Worm (Caenorhabditis elegans) whole organism, late embryonic: ENCODE data around the gene T06D4.1.
A peak's percentile ranks its signal among the peaks of the same experiment; 100 is the strongest.

Experiments
- C38D4.7 ChIP-seq: fragments of 200-800 bp; sonication (Bioruptor generic); optimal IDR thresholded peaks from 2 replicates; lab custom pipeline; 2018; ENCODE audit warnings: mild to moderate bottlenecking, missing genetic modification characterization, moderate library complexity, missing compliant biosample characterization
- K09A11.1 ChIP-seq: sonication (generic microtip); optimal IDR thresholded peaks from 2 replicates; lab custom pipeline; 2017; ENCODE audit warnings: antibody characterized with exemption, mild to moderate bottlenecking, missing genetic modification characterization, missing compliant biosample characterization; ENCODE audit not compliant: insufficient read depth
- T23F11.4 ChIP-seq: fragments of 200-800 bp; sonication (Bioruptor generic); optimal IDR thresholded peaks from 2 replicates; lab custom pipeline; 2018; ENCODE audit warnings: mild to moderate bottlenecking, missing genetic modification characterization, missing compliant biosample characterization
- Y22D7AL.16 ChIP-seq: sonication (generic microtip); optimal IDR thresholded peaks from 2 replicates; lab custom pipeline; 2016; ENCODE audit warnings: missing genetic modification characterization, missing compliant biosample characterization
- ahr-1 ChIP-seq: sonication (generic microtip); optimal IDR thresholded peaks from 2 replicates; lab custom pipeline; 2016; ENCODE audit warnings: missing genetic modification characterization, missing compliant biosample characterization
- ceh-18 ChIP-seq: sonication (generic microtip); optimal IDR thresholded peaks from 2 replicates; lab custom pipeline; 2016; ENCODE audit warnings: missing genetic modification characterization, missing compliant biosample characterization
- ceh-2 ChIP-seq: sonication (generic microtip); optimal IDR thresholded peaks from 2 replicates; lab custom pipeline; 2016; ENCODE audit warnings: missing genotype, missing genetic modification characterization, missing compliant biosample characterization
- ceh-22 ChIP-seq: sonication (generic microtip); optimal IDR thresholded peaks from 2 replicates; lab custom pipeline; 2017; ENCODE audit warnings: missing biosample characterization, missing genetic modification characterization
- ceh-24 ChIP-seq: sonication (generic microtip); optimal IDR thresholded peaks from 2 replicates; lab custom pipeline; 2016; ENCODE audit warnings: mild to moderate bottlenecking, missing genetic modification characterization, missing compliant biosample characterization
- ceh-30 ChIP-seq: fragments of 150-350 bp; optimal IDR thresholded peaks from 2 replicates; lab custom pipeline; 2014; ENCODE audit warnings: missing biosample characterization, missing genetic modification characterization
- ceh-31 ChIP-seq: sonication (generic microtip); optimal IDR thresholded peaks from 2 replicates; lab custom pipeline; 2016; ENCODE audit warnings: missing genetic modification characterization, missing compliant biosample characterization
- ceh-45 ChIP-seq: fragments of 200-800 bp; sonication (Bioruptor generic); IDR thresholded peaks from 2 replicates; pipeline ENCODE4 v1.3.6; 2022; ENCODE audit warnings: missing genetic modification reagents, missing genetic modification characterization, missing compliant biosample characterization
- ceh-48 ChIP-seq: sonication (generic microtip); optimal IDR thresholded peaks from 2 replicates; lab custom pipeline; 2016; ENCODE audit warnings: missing genetic modification characterization, inconsistent platforms, missing compliant biosample characterization
- ceh-6 ChIP-seq: fragments of 200-800 bp; sonication (Bioruptor generic); optimal IDR thresholded peaks from 2 replicates; lab custom pipeline; 2018; ENCODE audit warnings: mild to moderate bottlenecking, missing genetic modification characterization, missing compliant biosample characterization
- dmd-4 ChIP-seq: sonication (generic microtip); optimal IDR thresholded peaks from 2 replicates; lab custom pipeline; 2016; ENCODE audit warnings: borderline replicate concordance, missing genetic modification characterization, missing compliant biosample characterization
- ets-4 ChIP-seq: sonication (generic microtip); optimal IDR thresholded peaks from 2 replicates; lab custom pipeline; 2016; ENCODE audit warnings: missing genetic modification characterization, missing compliant biosample characterization
- eyg-1 ChIP-seq: sonication (generic microtip); optimal IDR thresholded peaks from 2 replicates; lab custom pipeline; 2016; ENCODE audit warnings: missing genotype, missing genetic modification characterization, missing compliant biosample characterization
- gmeb-2 ChIP-seq: sonication (generic microtip); optimal IDR thresholded peaks from 2 replicates; lab custom pipeline; 2016; ENCODE audit warnings: missing genetic modification characterization, inconsistent platforms, missing compliant biosample characterization
- hlh-13 ChIP-seq: fragments of 200-800 bp; sonication (Bioruptor generic); optimal IDR thresholded peaks from 2 replicates; lab custom pipeline; 2018; ENCODE audit warnings: mild to moderate bottlenecking, missing genetic modification characterization, missing compliant biosample characterization
- hlh-6 ChIP-seq: sonication (generic microtip); optimal IDR thresholded peaks from 2 replicates; lab custom pipeline; 2016; ENCODE audit warnings: missing genotype, missing genetic modification characterization, missing compliant biosample characterization
- hlh-8 ChIP-seq: sonication (generic microtip); optimal IDR thresholded peaks from 2 replicates; lab custom pipeline; 2016; ENCODE audit warnings: missing genotype, missing genetic modification characterization, missing compliant biosample characterization
- mec-3 ChIP-seq: sonication (generic microtip); optimal IDR thresholded peaks from 2 replicates; lab custom pipeline; 2016; ENCODE audit warnings: borderline replicate concordance, missing genetic modification characterization, missing compliant biosample characterization
- nfya-1 ChIP-seq: sonication (generic microtip); optimal IDR thresholded peaks from 2 replicates; lab custom pipeline; 2017; ENCODE audit warnings: missing genetic modification characterization, mild to moderate bottlenecking, missing compliant biosample characterization, antibody characterized with exemption, moderate library complexity
- nhr-11 ChIP-seq: fragments of 150-350 bp; optimal IDR thresholded peaks from 2 replicates; lab custom pipeline; 2014; ENCODE audit warnings: missing biosample characterization, missing genetic modification characterization
- nhr-232 ChIP-seq: sonication (generic microtip); optimal IDR thresholded peaks from 2 replicates; lab custom pipeline; 2016; ENCODE audit warnings: missing genetic modification characterization, missing compliant biosample characterization
- npax-4 ChIP-seq: sonication (generic microtip); optimal IDR thresholded peaks from 2 replicates; lab custom pipeline; 2016; ENCODE audit warnings: missing genetic modification characterization, missing compliant biosample characterization
- odd-2 ChIP-seq: sonication (generic microtip); optimal IDR thresholded peaks from 2 replicates; lab custom pipeline; 2017; ENCODE audit warnings: antibody characterized with exemption, mild to moderate bottlenecking, missing genetic modification characterization, missing compliant biosample characterization
- pax-1 ChIP-seq: fragments of 150-350 bp; optimal IDR thresholded peaks from 2 replicates; lab custom pipeline; 2014; ENCODE audit warnings: missing biosample characterization, missing genetic modification characterization
- pha-2 ChIP-seq: sonication (generic microtip); optimal IDR thresholded peaks from 2 replicates; lab custom pipeline; 2017; ENCODE audit warnings: mild to moderate bottlenecking, missing genetic modification characterization, missing compliant biosample characterization
- pqm-1 ChIP-seq: sonication (generic microtip); optimal IDR thresholded peaks from 2 replicates; lab custom pipeline; 2016; ENCODE audit warnings: missing genetic modification characterization, missing compliant biosample characterization
- pros-1 ChIP-seq: fragments of 150-350 bp; optimal IDR thresholded peaks from 2 replicates; lab custom pipeline; 2014; ENCODE audit warnings: missing biosample characterization, missing genetic modification reagents, missing genetic modification characterization
- sox-2 ChIP-seq: fragments of 200-800 bp; sonication (Bioruptor generic); IDR thresholded peaks from 2 replicates; pipeline ENCODE4 v1.3.6; 2022; ENCODE audit warnings: missing genetic modification reagents, missing genetic modification characterization, missing compliant biosample characterization
- sox-4 ChIP-seq: sonication (generic microtip); optimal IDR thresholded peaks from 2 replicates; lab custom pipeline; 2017; ENCODE audit warnings: mild to moderate bottlenecking, missing genetic modification characterization, inconsistent platforms, missing compliant biosample characterization
- syd-9 ChIP-seq: sonication (generic microtip); optimal IDR thresholded peaks from 2 replicates; lab custom pipeline; 2016; ENCODE audit warnings: mild to moderate bottlenecking, missing genetic modification characterization, moderate library complexity, missing compliant biosample characterization
- tbx-7 ChIP-seq: sonication (generic microtip); optimal IDR thresholded peaks from 2 replicates; lab custom pipeline; 2016; ENCODE audit warnings: missing genotype, missing genetic modification characterization, missing compliant biosample characterization
- unc-86 ChIP-seq: sonication (generic microtip); optimal IDR thresholded peaks from 2 replicates; lab custom pipeline; 2016; ENCODE audit warnings: missing genetic modification characterization, missing compliant biosample characterization
- zip-5 ChIP-seq: sonication (generic microtip); optimal IDR thresholded peaks from 2 replicates; lab custom pipeline; 2016; ENCODE audit warnings: missing genetic modification characterization, missing compliant biosample characterization
- ztf-16 ChIP-seq: sonication (generic microtip); optimal IDR thresholded peaks from 2 replicates; lab custom pipeline; 2017; ENCODE audit warnings: missing genetic modification characterization, missing compliant biosample characterization

The T06D4.1 gene

ce11 chrII:3358834-3359233 is 22.8 kb upstream of the T06D4.1 start, which contains the start of the genes lido-14 and bath-27:
lido-14 (plus strand) TSS chrII:3359134.
bath-27 (plus strand) TSS chrII:3359139.
- TF ChIP-seq npax-4 (tag; lab: Kevin White, UChicago), result no peak
- TF ChIP-seq K09A11.1, result no peak
- no peak for TF ChIP-seq tbx-7 (tag; lab: Kevin White, UChicago)
- TF ChIP-seq zip-5 (tag; lab: Kevin White, UChicago), result no peak
- TF ChIP-seq ahr-1 (tag; lab: Kevin White, UChicago), result no peak
- TF ChIP-seq ceh-48 (tag; lab: Kevin White, UChicago), result no peak
- no peak for TF ChIP-seq ets-4 (tag; lab: Kevin White, UChicago)
- TF ChIP-seq pax-1, result no peak
- no peak for TF ChIP-seq sox-4 (tag; lab: Kevin White, UChicago)

ce11 chrII:3367100-3367499 is 14.5 kb upstream of the T06D4.1 start, which contains the start of gene Y49F6C.6:
Y49F6C.6 (minus strand) TSS chrII:3367200.
- TF ChIP-seq dmd-4 (tag; lab: Kevin White, UChicago) (no peak), hlh-6 (no peak), eyg-1 (no peak), odd-2 (tag; lab: Kevin White, UChicago) (no peak), pqm-1 (tag; lab: Kevin White, UChicago) (no peak), pax-1 (no peak), T23F11.4 (GFP tag; lab: Kevin White, UChicago) (no peak), ceh-22 (tag; lab: Kevin White, UChicago) (no peak), ceh-6 (GFP tag; lab: Kevin White, UChicago) (no peak), sox-2 (GFP tag; lab: Robert Waterston, UW) (no peak), mec-3 (tag; lab: Kevin White, UChicago) (no peak)

DNA sequence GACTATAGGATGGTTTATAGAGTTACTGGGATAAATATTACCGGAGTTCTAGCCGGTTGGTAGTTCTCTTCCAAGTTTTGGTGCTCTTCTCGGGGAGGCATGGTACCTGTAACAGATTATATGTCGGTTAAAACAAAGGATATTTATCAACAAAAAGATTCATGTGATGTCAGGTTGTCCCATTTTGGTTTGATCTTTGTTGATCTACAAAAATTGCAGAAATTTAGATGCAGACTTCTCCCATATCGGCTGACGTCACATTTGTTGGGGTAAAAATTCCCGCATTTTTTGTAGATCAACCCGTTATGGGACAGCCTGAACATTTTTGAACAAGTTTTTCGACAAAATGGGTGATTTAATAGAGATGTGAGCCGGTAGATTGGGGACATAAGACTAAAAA is 13.5 kb upstream of the T06D4.1 start, which contains the start of gene Y49F6C.7:
TSS of gene Y49F6C.7 (minus strand) at position 101 of the 400 bp plus-strand sequence.
- no peak for TF ChIP-seq ceh-30
- no peak for TF ChIP-seq C38D4.7
- no peak for TF ChIP-seq unc-86
- no peak for TF ChIP-seq ztf-16 (tag; lab: Kevin White, UChicago)
- TF ChIP-seq nhr-11 (tag; lab: Kevin White, UChicago), result no peak
- TF ChIP-seq ceh-31 (tag; lab: Kevin White, UChicago), result no peak
- no peak for TF ChIP-seq hlh-8 (tag; lab: Kevin White, UChicago)
- TF ChIP-seq ceh-45 (GFP tag; lab: Robert Waterston, UW), result no peak
- TF ChIP-seq dmd-4 (tag; lab: Kevin White, UChicago), result no peak
- no peak for TF ChIP-seq sox-4 (tag; lab: Kevin White, UChicago)

- TF ChIP-seq ceh-18, result no peak
- peak; percentile 96 for TF ChIP-seq nfya-1 (tag; lab: Kevin White, UChicago)
These were observed 11.6 kb upstream of the T06D4.1 start, which contains the start of gene Y49F6C.8 for ce11 chrII:3370061-3370460. Y49F6C.8 (minus strand) TSS chrII:3370111.

DNA sequence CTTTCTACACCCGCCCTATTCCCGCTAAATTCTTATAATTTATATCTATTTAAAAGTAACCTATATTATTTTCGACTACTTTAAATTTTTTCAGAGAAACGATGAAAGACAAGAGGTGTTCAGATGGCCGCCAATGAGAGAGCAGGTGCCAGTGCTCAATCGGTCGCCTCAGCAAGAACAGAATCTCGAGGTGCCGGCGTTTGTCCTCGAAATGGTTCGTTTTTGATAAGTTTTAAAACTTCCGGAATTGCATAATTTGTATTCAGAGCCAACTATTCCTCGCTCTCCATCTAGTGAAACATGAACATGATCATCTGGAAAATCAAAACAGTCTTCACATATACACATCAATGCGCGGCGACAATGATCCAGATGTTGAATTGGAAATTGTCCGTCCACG is 10.6 kb upstream of the T06D4.1 start, which contains the start of gene bath-23:
TSS of gene bath-23 (plus strand) at position 301 of the 400 bp plus-strand sequence.
- TF ChIP-seq eyg-1 (no peak), odd-2 (tag; lab: Kevin White, UChicago) (no peak), ahr-1 (tag; lab: Kevin White, UChicago) (no peak), hlh-8 (tag; lab: Kevin White, UChicago) (no peak), Y22D7AL.16 (tag; lab: Kevin White, UChicago) (no peak), nhr-11 (tag; lab: Kevin White, UChicago) (no peak), ceh-18 (no peak), hlh-6 (no peak), syd-9 (tag; lab: Kevin White, UChicago) (no peak), nhr-232 (no peak), gmeb-2 (tag; lab: Kevin White, UChicago) (no peak), ceh-2 (tag; lab: Kevin White, UChicago) (no peak), hlh-13 (GFP tag; lab: Kevin White, UChicago) (no peak), ceh-24 (tag; lab: Kevin White, UChicago) (no peak), pros-1 (tag; lab: Kevin White, UChicago) (no peak), sox-4 (tag; lab: Kevin White, UChicago) (no peak), pha-2 (no peak)
- TF ChIP-seq, all 69 proteins: peak for 0
